Fruit fly (Drosophila melanogaster) whole organism, prepupa: ENCODE data around the gene CG1927.

Experiments used
- CG34406 ChIP-seq: fragments of 200-800 bp; sonication (Bioruptor generic); optimal IDR thresholded peaks from 3 replicates; lab custom pipeline; 2016; ENCODE audit warnings: missing biosample characterization, missing genetic modification characterization
- CG6854 ChIP-seq: fragments of 200-800 bp; sonication (Bioruptor generic); optimal IDR thresholded peaks from 2 replicates; lab custom pipeline; 2017; ENCODE audit warnings: missing biosample characterization, mild to moderate bottlenecking, missing genetic modification characterization
- Gug ChIP-seq: fragments of 200-800 bp; sonication (Bioruptor generic); IDR thresholded peaks from 2 replicates; pipeline ENCODE4 v1.3.6; 2022; ENCODE audit warnings: missing biosample characterization, missing genetic modification characterization
- Hr4 ChIP-seq: fragments of 200-800 bp; sonication (Bioruptor generic); optimal IDR thresholded peaks from 3 replicates; lab custom pipeline; 2016; ENCODE audit warnings: missing biosample characterization, missing genetic modification characterization
- Met ChIP-seq: fragments of 200-800 bp; sonication (Bioruptor generic); optimal IDR thresholded peaks from 3 replicates; lab custom pipeline; 2016; ENCODE audit warnings: missing biosample characterization, missing genetic modification characterization
- Sox15 ChIP-seq: fragments of 200-800 bp; sonication (Bioruptor generic); optimal IDR thresholded peaks from 3 replicates; lab custom pipeline; 2016; ENCODE audit warnings: missing biosample characterization, missing genetic modification characterization
- acj6 ChIP-seq: fragments of 200-800 bp; sonication (Bioruptor generic); optimal IDR thresholded peaks from 3 replicates; lab custom pipeline; 2016; ENCODE audit warnings: missing biosample characterization, missing genetic modification characterization

- TF ChIP-seq Hr4 (GFP tag; lab: Kevin White, UChicago) (no peak), Gug (GFP tag; lab: Robert Waterston, UW) (no peak), CG6854 (GFP tag; lab: Kevin White, UChicago) (no peak), Sox15 (GFP tag; lab: Kevin White, UChicago) (no peak), CG34406 (GFP tag; lab: Kevin White, UChicago) (no peak), Met (no peak), acj6 (GFP tag; lab: Kevin White, UChicago) (no peak)
These were observed 987 bp downstream of the CG1927 start for dm6 chr3L:1968805-1969378.
